Worm (Caenorhabditis elegans) whole organism, L4 larva: ENCODE measurements around the gene mdl-1.

ENCODE experiments used
- F10B5.3 ChIP-seq: sonication (generic microtip); optimal IDR thresholded peaks from 2 replicates; lab custom pipeline; 2016; ENCODE audit warnings: mild to moderate bottlenecking, missing genetic modification characterization, missing compliant biosample characterization
- F49E8.2 ChIP-seq: sonication (generic microtip); optimal IDR thresholded peaks from 2 replicates; lab custom pipeline; 2016; ENCODE audit warnings: missing compliant biosample characterization, mild to moderate bottlenecking, missing genetic modification characterization, borderline replicate concordance
- R02D3.7 ChIP-seq: fragments of 150-350 bp; sonication (generic microtip); optimal IDR thresholded peaks from 3 replicates; lab custom pipeline; 2014; ENCODE audit warnings: missing biosample characterization, missing genetic modification characterization
- Y5F2A.4 ChIP-seq: fragments of 200-800 bp; sonication (Bioruptor generic); optimal IDR thresholded peaks from 2 replicates; lab custom pipeline; 2018; ENCODE audit warnings: mild to moderate bottlenecking, missing genetic modification characterization, missing compliant biosample characterization
- aly-2 ChIP-seq: sonication (generic microtip); optimal IDR thresholded peaks from 2 replicates; lab custom pipeline; 2018; ENCODE audit warnings: missing biosample characterization, missing genetic modification characterization
- ama-1 ChIP-seq: fragments of 150-350 bp; optimal IDR thresholded peaks from 2 replicates; lab custom pipeline; 2014; ENCODE audit warnings: inconsistent platforms, mixed read lengths
- ceh-28 ChIP-seq: fragments of 150-350 bp; optimal IDR thresholded peaks from 2 replicates; lab custom pipeline; 2014; ENCODE audit warnings: missing biosample characterization, missing genetic modification reagents, missing genetic modification characterization
- ceh-32 ChIP-seq: sonication (generic microtip); optimal IDR thresholded peaks from 2 replicates; lab custom pipeline; 2016; ENCODE audit warnings: mild to moderate bottlenecking, missing genetic modification characterization, missing compliant biosample characterization; ENCODE audit not compliant: poor library complexity
- ceh-44 ChIP-seq: fragments of 200-800 bp; sonication (Bioruptor generic); IDR thresholded peaks from 2 replicates; pipeline ENCODE4 v1.3.6; 2022; ENCODE audit warnings: missing genetic modification reagents, missing genetic modification characterization, missing compliant biosample characterization
- ces-1 ChIP-seq: fragments of 150-350 bp; sonication (generic microtip); optimal IDR thresholded peaks from 4 replicates; lab custom pipeline; 2014; ENCODE audit warnings: missing biosample characterization, missing genetic modification reagents, missing genetic modification characterization
- ctbp-1 ChIP-seq: fragments of 200-800 bp; sonication (Bioruptor generic); IDR thresholded peaks from 2 replicates; pipeline ENCODE4 v1.3.6; 2022; ENCODE audit warnings: missing genetic modification reagents, missing genetic modification characterization, missing compliant biosample characterization
- daf-12 ChIP-seq: fragments of 150-350 bp; optimal IDR thresholded peaks from 2 replicates; lab custom pipeline; 2014; ENCODE audit warnings: missing biosample characterization, missing genetic modification reagents, missing genetic modification characterization
- daf-16 ChIP-seq, 3 experiments: sonication (generic microtip); optimal IDR thresholded peaks; 2 replicates each; lab custom pipeline; 2016 to 2017; ENCODE audit warnings: missing genetic modification characterization in 3 of 3, missing genetic modification reagents in 3 of 3, mild to moderate bottlenecking in 2 of 3, missing compliant biosample characterization in 2 of 3, missing biosample characterization in 1 of 3, moderate library complexity in 1 of 3
- dmd-6 ChIP-seq: fragments of 200-800 bp; sonication (Bioruptor generic); IDR thresholded peaks from 2 replicates; pipeline ENCODE4 v1.3.6; 2022; ENCODE audit warnings: missing genetic modification reagents, missing genetic modification characterization, missing compliant biosample characterization
- dmd-8 ChIP-seq: fragments of 200-800 bp; sonication (Bioruptor generic); IDR thresholded peaks from 2 replicates; pipeline ENCODE4 v1.3.6; 2022; ENCODE audit warnings: missing genetic modification characterization, missing compliant biosample characterization
- dmd-9 ChIP-seq: fragments of 200-800 bp; sonication (Bioruptor generic); IDR thresholded peaks from 2 replicates; pipeline ENCODE4 v1.3.6; 2022; ENCODE audit warnings: missing genetic modification reagents, missing genetic modification characterization, missing compliant biosample characterization
- dpl-1 ChIP-seq: fragments of 150-350 bp; optimal IDR thresholded peaks from 2 replicates; lab custom pipeline; 2014; ENCODE audit warnings: missing biosample characterization, missing genetic modification reagents, missing genetic modification characterization
- egl-27 ChIP-seq: sonication (generic microtip); optimal IDR thresholded peaks from 3 replicates; lab custom pipeline; 2017; ENCODE audit warnings: missing biosample characterization, missing genetic modification reagents, missing genetic modification characterization
- hif-1 ChIP-seq, 2 experiments: sonication (generic microtip); optimal IDR thresholded peaks; 2 replicates each; lab custom pipeline; 2016 to 2017; ENCODE audit warnings: missing compliant biosample characterization in 2 of 2, missing genetic modification characterization in 2 of 2, missing genetic modification reagents in 2 of 2, missing genotype in 2 of 2, mild to moderate bottlenecking in 1 of 2
- hlh-11 ChIP-seq: fragments of 200-800 bp; sonication (Bioruptor generic); optimal IDR thresholded peaks from 2 replicates; lab custom pipeline; 2018; ENCODE audit warnings: mild to moderate bottlenecking, missing genetic modification characterization, missing compliant biosample characterization
- hmg-1.1 ChIP-seq: fragments of 200-800 bp; sonication (Bioruptor generic); IDR thresholded peaks from 2 replicates; pipeline ENCODE4 v1.3.6; 2022; ENCODE audit warnings: missing genetic modification reagents, missing genetic modification characterization, missing compliant biosample characterization
- lin-1 ChIP-seq: fragments of 200-800 bp; sonication (Bioruptor generic); IDR thresholded peaks from 2 replicates; pipeline ENCODE4 v1.3.6; 2022; ENCODE audit warnings: missing genetic modification reagents, missing genetic modification characterization, missing compliant biosample characterization
- lin-29 ChIP-seq: fragments of 200-800 bp; sonication (Bioruptor generic); IDR thresholded peaks from 2 replicates; pipeline ENCODE4 v1.3.6; 2022; ENCODE audit warnings: missing genetic modification reagents, missing genetic modification characterization, missing compliant biosample characterization
- madf-5 ChIP-seq, 2 experiments: fragments of 200-800 bp; sonication (Bioruptor generic); IDR thresholded peaks; 2 replicates each; pipeline ENCODE4 v1.3.6; 2022; ENCODE audit warnings: missing compliant biosample characterization in 2 of 2, missing genetic modification characterization in 2 of 2
- madf-9 ChIP-seq: fragments of 200-800 bp; sonication (Bioruptor generic); conservative IDR thresholded peaks from 2 replicates; pipeline ENCODE4 v1.3.6; 2022; ENCODE audit warnings: missing genetic modification reagents, missing genetic modification characterization, missing compliant biosample characterization
- mdl-1 ChIP-seq, 2 experiments: fragments of 150-350 bp in 1 of 2; sonication (generic microtip) in 1 of 2; optimal IDR thresholded peaks; 2 replicates each; lab custom pipeline; 2014 to 2017; ENCODE audit warnings: missing biosample characterization in 2 of 2, missing genetic modification characterization in 2 of 2
- mep-1 ChIP-seq: fragments of 150-350 bp; sonication (generic microtip); optimal IDR thresholded peaks from 3 replicates; lab custom pipeline; 2014; ENCODE audit warnings: missing biosample characterization, missing genetic modification characterization
- mxl-2 ChIP-seq: fragments of 200-800 bp; sonication (Bioruptor generic); conservative IDR thresholded peaks from 2 replicates; pipeline ENCODE4 v1.3.6; 2022; ENCODE audit warnings: missing genetic modification reagents, missing genetic modification characterization, missing compliant biosample characterization
- mxl-3 ChIP-seq: fragments of 200-800 bp; sonication (Bioruptor generic); optimal IDR thresholded peaks from 2 replicates; lab custom pipeline; 2018; ENCODE audit warnings: mild to moderate bottlenecking, missing genetic modification characterization, missing compliant biosample characterization
- nhr-10 ChIP-seq: fragments of 150-350 bp; optimal IDR thresholded peaks from 2 replicates; lab custom pipeline; 2014; ENCODE audit warnings: missing biosample characterization, missing genetic modification characterization
- nhr-102 ChIP-seq: sonication (generic microtip); optimal IDR thresholded peaks from 2 replicates; lab custom pipeline; 2016; ENCODE audit warnings: mild to moderate bottlenecking, missing genetic modification characterization, moderate library complexity, missing compliant biosample characterization
- nhr-11 ChIP-seq: fragments of 150-350 bp; optimal IDR thresholded peaks from 2 replicates; lab custom pipeline; 2014; ENCODE audit warnings: missing biosample characterization, missing genetic modification characterization
- nhr-111 ChIP-seq: fragments of 200-800 bp; sonication (Bioruptor generic); optimal IDR thresholded peaks from 2 replicates; lab custom pipeline; 2018; ENCODE audit warnings: mild to moderate bottlenecking, missing genetic modification characterization, missing compliant biosample characterization
- nhr-28 ChIP-seq: fragments of 150-350 bp; optimal IDR thresholded peaks from 2 replicates; lab custom pipeline; 2014; ENCODE audit warnings: missing biosample characterization, missing genetic modification characterization
- nhr-41 ChIP-seq: fragments of 200-800 bp; sonication (Bioruptor generic); IDR thresholded peaks from 2 replicates; pipeline ENCODE4 v1.3.6; 2022; ENCODE audit warnings: missing genetic modification reagents, missing genetic modification characterization, missing compliant biosample characterization
- nhr-42 ChIP-seq: fragments of 200-800 bp; sonication (Bioruptor generic); IDR thresholded peaks from 2 replicates; pipeline ENCODE4 v1.3.6; 2022; ENCODE audit warnings: missing genetic modification characterization, missing compliant biosample characterization
- nhr-6 ChIP-seq: fragments of 150-350 bp; optimal IDR thresholded peaks from 2 replicates; lab custom pipeline; 2014; ENCODE audit warnings: missing biosample characterization, missing genetic modification characterization
- nhr-76 ChIP-seq: fragments of 150-350 bp; optimal IDR thresholded peaks from 2 replicates; lab custom pipeline; 2014; ENCODE audit warnings: missing biosample characterization, missing genetic modification characterization
- nhr-77 ChIP-seq: fragments of 150-350 bp; optimal IDR thresholded peaks from 2 replicates; lab custom pipeline; 2014; ENCODE audit warnings: missing biosample characterization, missing genetic modification characterization
- php-3 ChIP-seq: fragments of 200-800 bp; sonication (Bioruptor generic); IDR thresholded peaks from 2 replicates; pipeline ENCODE4 v1.3.6; 2022; ENCODE audit warnings: missing genetic modification reagents, missing genetic modification characterization, missing compliant biosample characterization
- pqm-1 ChIP-seq: sonication (generic microtip); optimal IDR thresholded peaks from 2 replicates; lab custom pipeline; 2017; ENCODE audit warnings: missing biosample characterization, missing genetic modification characterization
- rbr-2 ChIP-seq: sonication (generic microtip); optimal IDR thresholded peaks from 2 replicates; lab custom pipeline; 2016; ENCODE audit warnings: missing genotype, missing genetic modification characterization, missing compliant biosample characterization
- saeg-2 ChIP-seq: fragments of 200-800 bp; sonication (Bioruptor generic); IDR thresholded peaks from 2 replicates; pipeline ENCODE4 v1.3.6; 2022; ENCODE audit warnings: missing genetic modification reagents, missing genetic modification characterization, missing compliant biosample characterization
- sdz-12 ChIP-seq: fragments of 200-800 bp; sonication (Bioruptor generic); optimal IDR thresholded peaks from 2 replicates; lab custom pipeline; 2018; ENCODE audit warnings: mild to moderate bottlenecking, missing genetic modification characterization, missing compliant biosample characterization
- skn-1 ChIP-seq: fragments of 150-350 bp; optimal IDR thresholded peaks from 2 replicates; lab custom pipeline; 2014; ENCODE audit warnings: missing biosample characterization, missing genetic modification characterization
- snpc-1.2 ChIP-seq: fragments of 200-800 bp; sonication (Bioruptor generic); IDR thresholded peaks from 2 replicates; pipeline ENCODE4 v1.3.6; 2022; ENCODE audit warnings: missing genetic modification reagents, missing genetic modification characterization, missing compliant biosample characterization
- tra-1 ChIP-seq: fragments of 200-800 bp; sonication (Bioruptor generic); IDR thresholded peaks from 2 replicates; pipeline ENCODE4 v1.3.6; 2022; ENCODE audit warnings: missing genetic modification reagents, missing genetic modification characterization, missing compliant biosample characterization
- unc-130 ChIP-seq: sonication (generic microtip); optimal IDR thresholded peaks from 2 replicates; lab custom pipeline; 2016; ENCODE audit warnings: missing genetic modification reagents, missing genetic modification characterization, missing compliant biosample characterization
- zfp-2 ChIP-seq: sonication (generic microtip); optimal IDR thresholded peaks from 2 replicates; lab custom pipeline; 2016; ENCODE audit warnings: mild to moderate bottlenecking, missing genetic modification characterization, missing compliant biosample characterization
- zip-2 ChIP-seq: fragments of 150-350 bp; optimal IDR thresholded peaks from 2 replicates; lab custom pipeline; 2014; ENCODE audit warnings: missing biosample characterization, missing genetic modification characterization
- ztf-7 ChIP-seq: fragments of 150-350 bp; optimal IDR thresholded peaks from 2 replicates; lab custom pipeline; 2014; ENCODE audit warnings: missing biosample characterization, missing genetic modification characterization

mdl-1 gene

ce11 chrX:6743853-6744346 lies 1.7 kb downstream of the mdl-1 start (continued):
- TF ChIP-seq nhr-102 (tag; lab: Kevin White, UChicago), result peak; percentile 93
- TF ChIP-seq dmd-8 (GFP tag; lab: Robert Waterston, UW), result no peak
- peak; percentile 47; the same call in 1 of the 2 replicates for TF ChIP-seq ctbp-1 (GFP tag; lab: Robert Waterston, UW)
- peak; percentile 97 for TF ChIP-seq dmd-6 (GFP tag; lab: Robert Waterston, UW)
- peak; percentile 93 for TF ChIP-seq lin-1 (GFP tag; lab: Robert Waterston, UW)
- TF ChIP-seq ces-1 (GFP tag; lab: Kevin White, UChicago), result no peak
- TF ChIP-seq nhr-76, result peak; percentile 71
- TF ChIP-seq nhr-10, result peak; percentile 83
- TF ChIP-seq aly-2 (tag; lab: Kevin White, UChicago), result no peak
- peak; percentile 69 for TF ChIP-seq madf-9
- peak; percentile 100 for TF ChIP-seq hlh-11
- peak; percentile 81 for TF ChIP-seq lin-29
- no peak for TF ChIP-seq unc-130 (GFP tag; lab: Kevin White, UChicago)
- peak; percentile 54; the same call in 1 of the 2 replicates for TF ChIP-seq php-3 (GFP tag; lab: Robert Waterston, UW)
- peak; percentile 57 for TF ChIP-seq F10B5.3 (tag; lab: Kevin White, UChicago)
- TF ChIP-seq zip-2 (tag; lab: Kevin White, UChicago), result peak; percentile 80
- TF ChIP-seq ceh-44 (GFP tag; lab: Robert Waterston, UW), result no peak
- TF ChIP-seq nhr-6, result peak; percentile 70
- no peak for TF ChIP-seq daf-12 (tag; lab: Kevin White, UChicago)
- peak; percentile 70 for TF ChIP-seq nhr-41
- TF ChIP-seq madf-5 (GFP tag; IDR thresholded peaks at IDR 0.05; lab: Robert Waterston, UW), result 0 out of 4 replicates have a peak, but pooled peaks have one; percentile 1 to 53
- TF ChIP-seq hif-1 (tag; optimal IDR thresholded peaks at IDR 0.05; lab: Kevin White, UChicago), result peak; percentile 64 to 81
- TF ChIP-seq saeg-2 (GFP tag; lab: Robert Waterston, UW), result peak; percentile 91
- no peak for TF ChIP-seq snpc-1.2
- peak; percentile 60 for TF ChIP-seq pqm-1 (tag; lab: Kevin White, UChicago)
- TF ChIP-seq nhr-77 (tag; lab: Kevin White, UChicago), result peak; percentile 90
- peak; percentile 40 for TF ChIP-seq sdz-12 (GFP tag; lab: Kevin White, UChicago)
- peak; percentile 56 for TF ChIP-seq dpl-1 (GFP tag; lab: Kevin White, UChicago)
- TF ChIP-seq dmd-9 (GFP tag; lab: Robert Waterston, UW), result 0 out of 2 replicates have a peak, but pooled peaks have one; percentile 54
- peak; percentile 98 for TF ChIP-seq mxl-2 (GFP tag; lab: Robert Waterston, UW)
- TF ChIP-seq nhr-111 (GFP tag; lab: Kevin White, UChicago), result no peak
- no peak for TF ChIP-seq ceh-28
- peak; percentile 96 for TF ChIP-seq ama-1 (lab: Kevin White, UChicago)
- peak; percentile 80 for TF ChIP-seq ztf-7 (tag; lab: Kevin White, UChicago)
- peak; percentile 97 for TF ChIP-seq mep-1 (tag; lab: Kevin White, UChicago)
- TF ChIP-seq egl-27 (tag; lab: Kevin White, UChicago), result no peak
- no peak for TF ChIP-seq skn-1 (tag; lab: Kevin White, UChicago)
- peak; percentile 84 for TF ChIP-seq nhr-11 (tag; lab: Kevin White, UChicago)
- TF ChIP-seq F49E8.2 (tag; lab: Kevin White, UChicago), result no peak
- TF ChIP-seq ceh-32 (tag; lab: Kevin White, UChicago), result peak; percentile 9
- TF ChIP-seq Y5F2A.4 (GFP tag; lab: Kevin White, UChicago), result no peak
- peak; percentile 78; the same call in 1 of the 2 replicates for TF ChIP-seq nhr-42 (GFP tag; lab: Robert Waterston, UW)
- TF ChIP-seq mxl-3 (GFP tag; lab: Kevin White, UChicago), result peak; percentile 98
- peak in 1 of 2 experiments; percentile 100 for TF ChIP-seq mdl-1 (tag; optimal IDR thresholded peaks at IDR 0.05; lab: Kevin White, UChicago)
- peak; percentile 45 for TF ChIP-seq hmg-1.1 (GFP tag; lab: Robert Waterston, UW)
- peak; percentile 57 for TF ChIP-seq zfp-2 (tag; lab: Kevin White, UChicago)
- peak; percentile 97 for TF ChIP-seq tra-1 (GFP tag; lab: Robert Waterston, UW)
- TF ChIP-seq rbr-2 (tag; lab: Kevin White, UChicago), result peak; percentile 43
- peak; percentile 67 to 96 for TF ChIP-seq daf-16 (GFP tag; optimal IDR thresholded peaks at IDR 0.05; lab: Kevin White, UChicago)
- peak; percentile 98 for TF ChIP-seq daf-16 (tag; optimal IDR thresholded peaks at IDR 0.05; lab: Kevin White, UChicago)
- no peak for TF ChIP-seq R02D3.7 (tag; lab: Kevin White, UChicago)
- TF ChIP-seq nhr-28 (tag; lab: Kevin White, UChicago), result peak; percentile 94
